Worm (Caenorhabditis elegans) whole organism, young adult: ENCODE measurements around the gene Y37E11AL.3.

ENCODE experiments used
- C17E4.6 ChIP-seq: fragments of 200-800 bp; sonication (Bioruptor generic); IDR thresholded peaks from 2 replicates; pipeline ENCODE4 v1.3.6; 2022; ENCODE audit warnings: missing genetic modification reagents, missing genetic modification characterization, missing compliant biosample characterization
- F10E7.11 ChIP-seq: sonication (generic microtip); optimal IDR thresholded peaks from 2 replicates; lab custom pipeline; 2017; ENCODE audit warnings: mild to moderate bottlenecking, missing genetic modification characterization, moderate library complexity, missing compliant biosample characterization
- F52B5.7 ChIP-seq: sonication (generic microtip); optimal IDR thresholded peaks from 2 replicates; lab custom pipeline; 2016; ENCODE audit warnings: mild to moderate bottlenecking, missing genetic modification characterization, missing compliant biosample characterization
- F57A8.1 ChIP-seq: fragments of 200-800 bp; sonication (Bioruptor generic); optimal IDR thresholded peaks from 2 replicates; lab custom pipeline; 2018; ENCODE audit warnings: mild to moderate bottlenecking, missing genetic modification characterization, moderate library complexity, missing compliant biosample characterization
- K11D2.4 ChIP-seq: fragments of 200-800 bp; sonication (Bioruptor generic); IDR thresholded peaks from 2 replicates; pipeline ENCODE4 v1.3.6; 2022; ENCODE audit warnings: missing genetic modification reagents, missing genetic modification characterization, missing compliant biosample characterization
- T07F8.4 ChIP-seq: sonication (generic microtip); optimal IDR thresholded peaks from 2 replicates; lab custom pipeline; 2016; ENCODE audit warnings: mild to moderate bottlenecking, missing genetic modification characterization, moderate library complexity, missing compliant biosample characterization
- T26A5.8 ChIP-seq: sonication (generic microtip); optimal IDR thresholded peaks from 2 replicates; lab custom pipeline; 2016; ENCODE audit warnings: missing genetic modification characterization, missing compliant biosample characterization
- Y67H2A.10 ChIP-seq: fragments of 200-800 bp; sonication (Bioruptor generic); conservative IDR thresholded peaks from 2 replicates; pipeline ENCODE4 v1.3.6; 2022; ENCODE audit warnings: missing genetic modification reagents, missing genetic modification characterization, missing compliant biosample characterization
- aptf-2 ChIP-seq: fragments of 200-800 bp; sonication (Bioruptor generic); conservative IDR thresholded peaks from 2 replicates; pipeline ENCODE4 v1.3.6; 2022; ENCODE audit warnings: missing genetic modification reagents, missing genetic modification characterization, missing compliant biosample characterization
- aptf-3 ChIP-seq: fragments of 200-800 bp; sonication (Bioruptor generic); IDR thresholded peaks from 2 replicates; pipeline ENCODE4 v1.3.6; 2022; ENCODE audit warnings: missing genetic modification characterization, missing compliant biosample characterization
- bed-2 ChIP-seq: fragments of 200-800 bp; sonication (Bioruptor generic); IDR thresholded peaks from 2 replicates; pipeline ENCODE4 v1.3.6; 2022; ENCODE audit warnings: missing genetic modification reagents, missing genetic modification characterization, missing compliant biosample characterization
- ceh-40 ChIP-seq: fragments of 200-800 bp; sonication (Bioruptor generic); IDR thresholded peaks from 2 replicates; pipeline ENCODE4 v1.3.6; 2022; ENCODE audit warnings: missing genetic modification characterization, missing compliant biosample characterization
- ceh-91 ChIP-seq: fragments of 200-800 bp; sonication (Bioruptor generic); IDR thresholded peaks from 2 replicates; pipeline ENCODE4 v1.3.6; 2022; ENCODE audit warnings: missing genetic modification reagents, missing genetic modification characterization, missing compliant biosample characterization
- dpff-1 ChIP-seq: sonication (generic microtip); optimal IDR thresholded peaks from 2 replicates; lab custom pipeline; 2017; ENCODE audit warnings: mild to moderate bottlenecking, missing genetic modification characterization, missing compliant biosample characterization
- dpl-1 ChIP-seq: fragments of 150-350 bp; optimal IDR thresholded peaks from 2 replicates; lab custom pipeline; 2014; ENCODE audit warnings: missing biosample characterization, missing genetic modification reagents, missing genetic modification characterization
- egl-44 ChIP-seq: fragments of 200-800 bp; sonication (Bioruptor generic); IDR thresholded peaks from 2 replicates; pipeline ENCODE4 v1.3.6; 2022; ENCODE audit warnings: missing genetic modification reagents, missing genetic modification characterization, missing compliant biosample characterization
- ekl-4 ChIP-seq: fragments of 200-800 bp; sonication (Bioruptor generic); IDR thresholded peaks from 2 replicates; pipeline ENCODE4 v1.3.6; 2022; ENCODE audit warnings: missing genetic modification reagents, missing genetic modification characterization, missing compliant biosample characterization
- ets-4 ChIP-seq: fragments of 200-800 bp; sonication (Bioruptor generic); optimal IDR thresholded peaks from 2 replicates; lab custom pipeline; 2018; ENCODE audit warnings: mild to moderate bottlenecking, missing genetic modification characterization, missing compliant biosample characterization
- him-1 ChIP-seq: sonication (generic microtip); optimal IDR thresholded peaks from 2 replicates; lab custom pipeline; 2016; ENCODE audit warnings: missing genotype, missing genetic modification reagents, missing genetic modification characterization, missing compliant biosample characterization
- hlh-12 ChIP-seq: sonication (generic microtip); optimal IDR thresholded peaks from 2 replicates; lab custom pipeline; 2016; ENCODE audit warnings: missing genetic modification characterization, missing compliant biosample characterization
- hrde-1 ChIP-seq: sonication (generic microtip); optimal IDR thresholded peaks from 2 replicates; lab custom pipeline; 2016; ENCODE audit warnings: missing genetic modification characterization, mild to moderate bottlenecking, missing compliant biosample characterization, moderate library complexity, missing genotype, missing genetic modification reagents, borderline replicate concordance
- madf-10 ChIP-seq: sonication (generic microtip); optimal IDR thresholded peaks from 2 replicates; lab custom pipeline; 2016; ENCODE audit warnings: mild to moderate bottlenecking, missing genetic modification characterization, missing compliant biosample characterization
- mxl-1 ChIP-seq: sonication (generic microtip); optimal IDR thresholded peaks from 2 replicates; lab custom pipeline; 2016; ENCODE audit warnings: missing genetic modification characterization, missing compliant biosample characterization
- nfyb-1 ChIP-seq: fragments of 200-800 bp; sonication (Bioruptor generic); IDR thresholded peaks from 2 replicates; pipeline ENCODE4 v1.3.6; 2022; ENCODE audit warnings: missing genetic modification reagents, missing genetic modification characterization, missing compliant biosample characterization
- nhr-120 ChIP-seq: fragments of 200-800 bp; sonication (Bioruptor generic); IDR thresholded peaks from 2 replicates; pipeline ENCODE4 v1.3.6; 2022; ENCODE audit warnings: missing genetic modification characterization, missing compliant biosample characterization
- nhr-27 ChIP-seq: fragments of 200-800 bp; sonication (Bioruptor generic); optimal IDR thresholded peaks from 2 replicates; lab custom pipeline; 2018; ENCODE audit warnings: mild to moderate bottlenecking, missing genetic modification characterization, moderate library complexity, missing compliant biosample characterization
- rcor-1 ChIP-seq: fragments of 200-800 bp; sonication (Bioruptor generic); IDR thresholded peaks from 2 replicates; pipeline ENCODE4 v1.3.6; 2022; ENCODE audit warnings: missing genetic modification reagents, missing genetic modification characterization, missing compliant biosample characterization
- rec-8 ChIP-seq, 2 experiments: sonication (generic microtip); optimal IDR thresholded peaks; 2 replicates each; lab custom pipeline; 2016; ENCODE audit warnings: mild to moderate bottlenecking in 2 of 2, missing genetic modification characterization in 2 of 2, missing genetic modification reagents in 2 of 2, missing genotype in 2 of 2, missing biosample characterization in 1 of 2, missing compliant biosample characterization in 1 of 2, moderate library complexity in 1 of 2
- repo-1 ChIP-seq: sonication (generic microtip); optimal IDR thresholded peaks from 2 replicates; lab custom pipeline; 2017; ENCODE audit warnings: mild to moderate bottlenecking, missing genetic modification characterization, missing compliant biosample characterization
- sea-2 ChIP-seq: fragments of 200-800 bp; sonication (Bioruptor generic); IDR thresholded peaks from 2 replicates; pipeline ENCODE4 v1.3.6; 2022; ENCODE audit warnings: missing genetic modification characterization, missing compliant biosample characterization
- snpc-4 ChIP-seq, 5 experiments: fragments of 150-350 bp in 1 of 5; sonication (generic microtip) in 4 of 5; optimal IDR thresholded peaks; 2 replicates each; lab custom pipeline; 2014 to 2018; ENCODE audit warnings: missing genetic modification characterization in 5 of 5, missing biosample characterization in 3 of 5, antibody characterized with exemption in 2 of 5, mild to moderate bottlenecking in 2 of 5, missing compliant biosample characterization in 2 of 5, missing genotype in 2 of 5, moderate library complexity in 2 of 5, missing genetic modification reagents in 1 of 5
- sptf-2 ChIP-seq: fragments of 200-800 bp; sonication (Bioruptor generic); optimal IDR thresholded peaks from 2 replicates; lab custom pipeline; 2018; ENCODE audit warnings: mild to moderate bottlenecking, missing genetic modification characterization, missing compliant biosample characterization
- tbp1 ChIP-seq: fragments of 200-800 bp; sonication (Bioruptor generic); optimal IDR thresholded peaks from 2 replicates; lab custom pipeline; 2018; ENCODE audit warnings: mild to moderate bottlenecking, missing genetic modification characterization, missing compliant biosample characterization
- unc-62 ChIP-seq: fragments of 150-350 bp; optimal IDR thresholded peaks from 2 replicates; lab custom pipeline; 2014; ENCODE audit warnings: missing biosample characterization, missing genetic modification reagents, missing genetic modification characterization
- xnd-1 ChIP-seq: sonication (generic microtip); optimal IDR thresholded peaks from 2 replicates; lab custom pipeline; 2016; ENCODE audit warnings: missing genotype, missing genetic modification reagents, missing genetic modification characterization, missing compliant biosample characterization
- ztf-26 ChIP-seq: sonication (generic microtip); optimal IDR thresholded peaks from 2 replicates; lab custom pipeline; 2017; ENCODE audit warnings: missing genetic modification characterization, missing compliant biosample characterization
- ztf-28 ChIP-seq: fragments of 200-800 bp; sonication (Bioruptor generic); IDR thresholded peaks from 2 replicates; pipeline ENCODE4 v1.3.6; 2022; ENCODE audit warnings: missing genetic modification reagents, missing genetic modification characterization, missing compliant biosample characterization
- ztf-3 ChIP-seq: fragments of 200-800 bp; sonication (Bioruptor generic); optimal IDR thresholded peaks from 2 replicates; lab custom pipeline; 2018; ENCODE audit warnings: mild to moderate bottlenecking, missing genetic modification characterization, missing compliant biosample characterization
- ztf-6 ChIP-seq: fragments of 200-800 bp; sonication (Bioruptor generic); IDR thresholded peaks from 2 replicates; pipeline ENCODE4 v1.3.6; 2022; ENCODE audit warnings: missing genetic modification reagents, missing genetic modification characterization, missing compliant biosample characterization

Y37E11AL.3 gene

ce11 chrIV:3655896-3656295, 38.8 kb upstream of the Y37E11AL.3 start:
- TF ChIP-seq repo-1 (tag; lab: Kevin White, UChicago) (no peak), mxl-1 (no peak), ztf-26 (tag; lab: Kevin White, UChicago) (no peak), sea-2 (GFP tag; lab: Robert Waterston, UW) (no peak), dpl-1 (GFP tag; lab: Kevin White, UChicago) (no peak), ekl-4 (GFP tag; lab: Robert Waterston, UW) (no peak), dpff-1 (tag; lab: Kevin White, UChicago) (no peak), ceh-40 (GFP tag; lab: Robert Waterston, UW) (no peak), F10E7.11 (tag; lab: Kevin White, UChicago) (no peak), nhr-120 (no peak), C17E4.6 (no peak), ztf-6 (GFP tag; lab: Robert Waterston, UW) (no peak), Y67H2A.10 (GFP tag; lab: Robert Waterston, UW) (no peak), tbp1 (GFP tag; lab: Kevin White, UChicago) (no peak), hlh-12 (tag; lab: Kevin White, UChicago) (no peak), snpc-4 (GFP tag; optimal IDR thresholded peaks at IDR 0.05; lab: Kevin White, UChicago) (no peak), snpc-4 (tag; optimal IDR thresholded peaks at IDR 0.05; lab: Kevin White, UChicago) (no peak), egl-44 (GFP tag; lab: Robert Waterston, UW) (no peak), ets-4 (no peak), hrde-1 (no peak)
- TF ChIP-seq, all 124 proteins: peak for 0

ce11 chrIV:3659951-3660350, 34.8 kb upstream of the Y37E11AL.3 start:
- TF ChIP-seq ceh-91 (GFP tag; lab: Robert Waterston, UW) (no peak), rec-8 (tag; optimal IDR thresholded peaks at IDR 0.05; lab: Kevin White, UChicago) (no peak), ztf-3 (no peak), snpc-4 (GFP tag; optimal IDR thresholded peaks at IDR 0.05; lab: Kevin White, UChicago) (no peak), snpc-4 (tag; optimal IDR thresholded peaks at IDR 0.05; lab: Kevin White, UChicago) (no peak), T26A5.8 (tag; lab: Kevin White, UChicago) (no peak), T07F8.4 (tag; lab: Kevin White, UChicago) (no peak), ztf-28 (GFP tag; lab: Robert Waterston, UW) (no peak)

- TF ChIP-seq ceh-91 (GFP tag; lab: Robert Waterston, UW) (no peak), K11D2.4 (GFP tag; lab: Robert Waterston, UW) (no peak), madf-10 (tag; lab: Kevin White, UChicago) (no peak), unc-62 (GFP tag; lab: Kevin White, UChicago) (no peak), T26A5.8 (tag; lab: Kevin White, UChicago) (no peak), aptf-3 (GFP tag; lab: Robert Waterston, UW) (no peak), F57A8.1 (GFP tag; lab: Kevin White, UChicago) (no peak), aptf-2 (GFP tag; lab: Robert Waterston, UW) (no peak), bed-2 (GFP tag; lab: Robert Waterston, UW) (no peak), nhr-27 (tag; lab: Kevin White, UChicago) (no peak), xnd-1 (no peak), ets-4 (no peak), F52B5.7 (no peak), rcor-1 (GFP tag; lab: Robert Waterston, UW) (no peak), nfyb-1 (no peak), Y67H2A.10 (GFP tag; lab: Robert Waterston, UW) (no peak), him-1 (tag; lab: Kevin White, UChicago) (no peak), sptf-2 (GFP tag; lab: Kevin White, UChicago) (no peak)
- TF ChIP-seq, all 124 proteins: peak for 0
Observed at ce11 chrIV:3661117-3661634, 33.6 kb upstream of the Y37E11AL.3 start.
